Worm (Caenorhabditis elegans): ENCODE results near the gene tbx-37.

DNA sequence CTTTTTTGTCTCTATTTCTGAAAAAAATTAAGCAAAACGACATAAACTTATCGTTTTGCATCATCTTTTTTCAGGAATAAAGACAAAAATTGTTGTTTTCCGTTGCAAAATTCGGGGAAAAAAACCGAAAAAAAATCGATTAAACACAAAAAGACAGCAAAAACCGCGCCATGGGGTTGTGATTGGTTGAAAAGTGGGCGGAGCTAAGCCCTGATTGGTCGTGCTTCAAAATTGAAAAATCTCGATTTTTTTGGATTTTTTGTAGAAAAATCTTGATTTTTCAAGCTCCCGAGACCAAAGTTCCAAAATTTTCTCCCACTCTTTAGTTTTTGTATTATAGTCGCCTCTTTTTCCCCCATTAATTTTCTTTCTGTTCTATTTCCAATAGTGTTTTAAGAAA, 11.4 kb upstream of the tbx-37 start:
- TF ChIP-seq snpc-4 (tag; optimal IDR thresholded peaks at IDR 0.05) (no peak), lsy-2 (tag; optimal IDR thresholded peaks at IDR 0.05) (no peak), ztf-11 (tag; optimal IDR thresholded peaks at IDR 0.05) (no peak), nhr-12 (tag; optimal IDR thresholded peaks at IDR 0.05) (no peak), ceh-39 (tag; optimal IDR thresholded peaks at IDR 0.05) (no peak), sptf-1 (tag; optimal IDR thresholded peaks at IDR 0.05) (no peak), mab-5 (tag; optimal IDR thresholded peaks at IDR 0.05) (no peak), elt-1 (tag; optimal IDR thresholded peaks at IDR 0.05; ENCODE audit: borderline replicate concordance, insufficient read depth) (no peak), nhr-237 (tag; optimal IDR thresholded peaks at IDR 0.05) (no peak), blmp-1 (tag; optimal IDR thresholded peaks at IDR 0.05) (no peak), unc-62 (GFP tag; optimal IDR thresholded peaks at IDR 0.05) (no peak)
